Fruit fly (Drosophila melanogaster): Measurements from ENCODE around the gene Obp99d.

- TF ChIP-seq psq (optimal IDR thresholded peaks at IDR 0.05), result no peak
- TF ChIP-seq usp (GFP tag; optimal IDR thresholded peaks at IDR 0.05), result no peak
- no peak for TF ChIP-seq pan (optimal IDR thresholded peaks at IDR 0.05)
- TF ChIP-seq CG8478 (optimal IDR thresholded peaks at IDR 0.05), result no peak
These were observed 22.2 kb upstream of the Obp99d start, which contains the start of gene dmrt99B for dm6 chr3R:29692009-29692641.

Measured in whole organism.